Worm (Caenorhabditis elegans): ENCODE results near the gene T21D12.12.

DNA sequence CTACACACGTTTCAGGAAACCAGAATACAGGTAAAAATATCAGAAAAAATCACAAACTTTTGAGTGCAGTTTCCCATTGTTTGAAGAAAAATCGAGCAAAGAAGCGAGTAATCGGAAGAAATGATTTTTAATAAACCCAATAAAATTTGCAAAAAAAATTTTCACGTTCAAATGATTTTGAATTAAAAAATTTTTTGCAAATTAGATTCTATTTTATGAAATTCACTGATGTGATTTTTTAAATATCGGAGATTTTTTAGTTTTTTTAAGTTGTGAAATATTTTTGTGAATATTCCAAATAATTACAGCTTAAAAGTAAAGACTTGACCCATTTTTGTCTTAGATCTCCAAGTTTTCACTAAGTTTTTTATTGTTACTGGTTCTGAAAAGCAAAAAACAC is 32.0 kb downstream of the T21D12.12 start, which contains the start of gene pnp-1:
- TF ChIP-seq nhr-28 (tag; optimal IDR thresholded peaks at IDR 0.05) = no peak
- no peak for TF ChIP-seq ztf-11 (tag; optimal IDR thresholded peaks at IDR 0.05)
- TF ChIP-seq blmp-1 (tag; optimal IDR thresholded peaks at IDR 0.05) = no peak
- no peak for TF ChIP-seq ceh-83 (GFP tag; optimal IDR thresholded peaks at IDR 0.05)
- no peak for TF ChIP-seq M03D4.4 (tag; optimal IDR thresholded peaks at IDR 0.05)
- TF ChIP-seq hlh-1 (tag; optimal IDR thresholded peaks at IDR 0.05) = no peak
- no peak for TF ChIP-seq nhr-237 (tag; optimal IDR thresholded peaks at IDR 0.05)
- no peak for TF ChIP-seq lsy-2 (tag; optimal IDR thresholded peaks at IDR 0.05)
- TF ChIP-seq unc-62 (GFP tag; optimal IDR thresholded peaks at IDR 0.05) = no peak
- TF ChIP-seq sptf-1 (tag; optimal IDR thresholded peaks at IDR 0.05) = no peak
- TF ChIP-seq ces-1 (GFP tag; optimal IDR thresholded peaks at IDR 0.05) = no peak
- TF ChIP-seq lin-32 (GFP tag; optimal IDR thresholded peaks at IDR 0.05) = no peak
- no peak for TF ChIP-seq elt-3 (tag; optimal IDR thresholded peaks at IDR 0.05)
